Worm (Caenorhabditis elegans): ENCODE measurements around the gene fbxa-148.

DNA sequence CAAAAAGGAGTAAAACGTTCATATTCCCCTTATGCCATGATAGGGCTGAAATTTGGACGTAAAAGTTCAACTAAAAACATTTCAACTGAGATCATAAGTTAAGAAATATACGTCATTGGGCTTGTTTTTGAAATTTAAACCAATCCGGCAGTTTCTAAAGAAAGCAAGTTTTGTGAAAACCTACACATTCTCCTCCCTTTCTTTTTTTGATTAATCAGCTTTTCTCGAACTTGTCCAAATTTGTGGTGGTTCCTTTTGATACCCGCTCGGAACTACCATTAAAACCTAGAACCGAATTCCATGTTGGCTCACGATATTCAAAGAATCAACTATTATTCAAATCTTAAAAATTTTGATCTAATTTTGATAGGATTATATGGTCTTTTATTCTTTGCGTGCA lies 41.5 kb downstream of the fbxa-148 start, which contains the start of gene srz-54:
- TF ChIP-seq elt-2 (tag; optimal IDR thresholded peaks at IDR 0.05) (no peak), skn-1 (tag; optimal IDR thresholded peaks at IDR 0.05) (no peak), ceh-9 (tag; optimal IDR thresholded peaks at IDR 0.05) (no peak), ztf-4 (tag; optimal IDR thresholded peaks at IDR 0.05) (no peak), fkh-10 (GFP tag; optimal IDR thresholded peaks at IDR 0.05) (no peak)

All from whole organism, L3 larva.